Worm (Caenorhabditis elegans) whole organism, late embryonic: Measurements from ENCODE around the gene ncs-3.
A peak's percentile ranks its signal among the peaks of the same experiment; 100 is the strongest.

Experiments
- C38D4.7 ChIP-seq: fragments of 200-800 bp; sonication (Bioruptor generic); optimal IDR thresholded peaks from 2 replicates; lab custom pipeline; 2018; ENCODE audit warnings: mild to moderate bottlenecking, missing genetic modification characterization, moderate library complexity, missing compliant biosample characterization
- ahr-1 ChIP-seq: sonication (generic microtip); optimal IDR thresholded peaks from 2 replicates; lab custom pipeline; 2016; ENCODE audit warnings: missing genetic modification characterization, missing compliant biosample characterization
- ceh-18 ChIP-seq: sonication (generic microtip); optimal IDR thresholded peaks from 2 replicates; lab custom pipeline; 2016; ENCODE audit warnings: missing genetic modification characterization, missing compliant biosample characterization
- ceh-24 ChIP-seq: sonication (generic microtip); optimal IDR thresholded peaks from 2 replicates; lab custom pipeline; 2016; ENCODE audit warnings: mild to moderate bottlenecking, missing genetic modification characterization, missing compliant biosample characterization
- ceh-31 ChIP-seq: sonication (generic microtip); optimal IDR thresholded peaks from 2 replicates; lab custom pipeline; 2016; ENCODE audit warnings: missing genetic modification characterization, missing compliant biosample characterization
- ceh-45 ChIP-seq: fragments of 200-800 bp; sonication (Bioruptor generic); IDR thresholded peaks from 2 replicates; pipeline ENCODE4 v1.3.6; 2022; ENCODE audit warnings: missing genetic modification reagents, missing genetic modification characterization, missing compliant biosample characterization
- ceh-9 ChIP-seq: sonication (generic microtip); optimal IDR thresholded peaks from 2 replicates; lab custom pipeline; 2016; ENCODE audit warnings: mild to moderate bottlenecking, missing genetic modification characterization, inconsistent platforms, missing compliant biosample characterization
- elt-2 ChIP-seq: sonication (generic microtip); optimal IDR thresholded peaks from 2 replicates; lab custom pipeline; 2016; ENCODE audit warnings: missing genetic modification reagents, missing genetic modification characterization, missing compliant biosample characterization
- eyg-1 ChIP-seq: sonication (generic microtip); optimal IDR thresholded peaks from 2 replicates; lab custom pipeline; 2016; ENCODE audit warnings: missing genotype, missing genetic modification characterization, missing compliant biosample characterization
- fkh-10 ChIP-seq: fragments of 150-350 bp; optimal IDR thresholded peaks from 2 replicates; lab custom pipeline; 2014; ENCODE audit warnings: missing biosample characterization, missing genetic modification reagents, missing genetic modification characterization
- gmeb-2 ChIP-seq: sonication (generic microtip); optimal IDR thresholded peaks from 2 replicates; lab custom pipeline; 2016; ENCODE audit warnings: missing genetic modification characterization, inconsistent platforms, missing compliant biosample characterization
- hlh-13 ChIP-seq: fragments of 200-800 bp; sonication (Bioruptor generic); optimal IDR thresholded peaks from 2 replicates; lab custom pipeline; 2018; ENCODE audit warnings: mild to moderate bottlenecking, missing genetic modification characterization, missing compliant biosample characterization
- hlh-15 ChIP-seq: sonication (generic microtip); optimal IDR thresholded peaks from 2 replicates; lab custom pipeline; 2016; ENCODE audit warnings: missing genetic modification characterization, missing compliant biosample characterization
- hlh-30 ChIP-seq: sonication (generic microtip); optimal IDR thresholded peaks from 2 replicates; lab custom pipeline; 2017; ENCODE audit warnings: antibody characterized with exemption, missing genetic modification characterization, missing compliant biosample characterization; ENCODE audit not compliant: insufficient read depth
- hlh-6 ChIP-seq: sonication (generic microtip); optimal IDR thresholded peaks from 2 replicates; lab custom pipeline; 2016; ENCODE audit warnings: missing genotype, missing genetic modification characterization, missing compliant biosample characterization
- hlh-8 ChIP-seq: sonication (generic microtip); optimal IDR thresholded peaks from 2 replicates; lab custom pipeline; 2016; ENCODE audit warnings: missing genotype, missing genetic modification characterization, missing compliant biosample characterization
- lin-11 ChIP-seq: fragments of 200-800 bp; sonication (Bioruptor generic); optimal IDR thresholded peaks from 2 replicates; lab custom pipeline; 2018; ENCODE audit warnings: mild to moderate bottlenecking, missing genetic modification characterization, missing compliant biosample characterization
- nfya-1 ChIP-seq: sonication (generic microtip); optimal IDR thresholded peaks from 2 replicates; lab custom pipeline; 2017; ENCODE audit warnings: missing genetic modification characterization, mild to moderate bottlenecking, missing compliant biosample characterization, antibody characterized with exemption, moderate library complexity
- nhr-11 ChIP-seq: fragments of 150-350 bp; optimal IDR thresholded peaks from 2 replicates; lab custom pipeline; 2014; ENCODE audit warnings: missing biosample characterization, missing genetic modification characterization
- nhr-232 ChIP-seq: sonication (generic microtip); optimal IDR thresholded peaks from 2 replicates; lab custom pipeline; 2016; ENCODE audit warnings: missing genetic modification characterization, missing compliant biosample characterization
- npax-4 ChIP-seq: sonication (generic microtip); optimal IDR thresholded peaks from 2 replicates; lab custom pipeline; 2016; ENCODE audit warnings: missing genetic modification characterization, missing compliant biosample characterization
- pat-9 ChIP-seq: fragments of 200-800 bp; sonication (Bioruptor generic); optimal IDR thresholded peaks from 2 replicates; lab custom pipeline; 2018; ENCODE audit warnings: mild to moderate bottlenecking, missing genetic modification characterization, moderate library complexity, missing compliant biosample characterization
- pha-2 ChIP-seq: sonication (generic microtip); optimal IDR thresholded peaks from 2 replicates; lab custom pipeline; 2017; ENCODE audit warnings: mild to moderate bottlenecking, missing genetic modification characterization, missing compliant biosample characterization
- pha-4 ChIP-seq: fragments of 150-350 bp; optimal IDR thresholded peaks from 2 replicates; lab custom pipeline; 2018; ENCODE audit warnings: missing biosample characterization, missing genetic modification reagents, missing genetic modification characterization
- pros-1 ChIP-seq: fragments of 150-350 bp; optimal IDR thresholded peaks from 2 replicates; lab custom pipeline; 2014; ENCODE audit warnings: missing biosample characterization, missing genetic modification reagents, missing genetic modification characterization
- rnt-1 ChIP-seq: sonication (generic microtip); optimal IDR thresholded peaks from 2 replicates; lab custom pipeline; 2016; ENCODE audit warnings: missing genetic modification characterization, missing compliant biosample characterization
- sox-2 ChIP-seq: fragments of 200-800 bp; sonication (Bioruptor generic); IDR thresholded peaks from 2 replicates; pipeline ENCODE4 v1.3.6; 2022; ENCODE audit warnings: missing genetic modification reagents, missing genetic modification characterization, missing compliant biosample characterization
- tbx-2 ChIP-seq: sonication (generic microtip); optimal IDR thresholded peaks from 2 replicates; lab custom pipeline; 2016; ENCODE audit warnings: missing genetic modification characterization, missing compliant biosample characterization
- unc-55 ChIP-seq: sonication (generic microtip); optimal IDR thresholded peaks from 2 replicates; lab custom pipeline; 2017; ENCODE audit warnings: missing biosample characterization, missing genetic modification reagents, missing genetic modification characterization

The ncs-3 gene

DNA sequence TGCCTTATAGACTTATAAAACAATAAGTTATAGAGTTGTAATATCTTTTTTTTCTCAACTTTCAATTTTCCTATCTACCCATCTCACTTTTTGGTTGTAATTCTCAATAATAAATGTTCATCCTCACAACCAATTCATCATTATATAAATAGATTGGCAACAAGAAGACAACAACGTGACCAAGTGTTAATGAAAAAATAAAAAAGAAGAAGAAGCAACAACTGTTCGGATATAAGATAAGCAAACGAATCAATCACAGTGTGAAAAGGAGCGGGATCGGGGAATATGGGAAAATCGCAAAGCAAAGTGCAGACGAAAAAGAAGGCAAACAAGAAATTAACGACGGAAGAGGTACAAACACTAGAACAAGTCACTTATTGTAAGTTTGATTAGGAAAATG lies at the start of gene ncs-3:
TSS of gene ncs-3 (plus strand) at position 153 of the 400 bp plus-strand sequence.
- TF ChIP-seq unc-55 (GFP tag; lab: Kevin White, UChicago): peak; percentile 89
- TF ChIP-seq ceh-24 (tag; lab: Kevin White, UChicago): no peak
- no peak for TF ChIP-seq nhr-11 (tag; lab: Kevin White, UChicago)

DNA sequence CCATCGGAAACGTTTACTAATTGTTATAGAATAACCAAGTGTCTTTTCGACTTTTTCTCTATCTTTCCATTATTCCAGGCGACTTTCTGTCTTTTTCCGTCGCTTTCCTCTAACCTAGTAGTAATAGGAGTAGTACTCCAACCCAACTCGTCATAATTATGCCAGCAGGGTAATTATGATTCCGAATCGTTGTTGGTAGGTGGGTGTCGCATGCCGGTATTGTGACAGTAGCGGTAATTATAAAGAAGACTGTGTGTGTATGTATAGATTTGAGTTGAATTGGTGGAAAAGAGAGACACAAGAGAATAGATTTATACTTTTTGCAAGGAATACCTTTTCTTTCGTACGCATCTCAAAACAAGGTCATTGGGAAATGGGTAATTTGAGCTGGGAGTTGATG lies 48.9 kb upstream of the ncs-3 start:
- TF ChIP-seq ceh-31 (tag; lab: Kevin White, UChicago) (peak; percentile 77), pros-1 (tag; lab: Kevin White, UChicago) (peak; percentile 57), sox-2 (GFP tag; lab: Robert Waterston, UW) (0 out of 2 replicates have a peak, but pooled peaks have one; percentile 19), lin-11 (no peak)

DNA sequence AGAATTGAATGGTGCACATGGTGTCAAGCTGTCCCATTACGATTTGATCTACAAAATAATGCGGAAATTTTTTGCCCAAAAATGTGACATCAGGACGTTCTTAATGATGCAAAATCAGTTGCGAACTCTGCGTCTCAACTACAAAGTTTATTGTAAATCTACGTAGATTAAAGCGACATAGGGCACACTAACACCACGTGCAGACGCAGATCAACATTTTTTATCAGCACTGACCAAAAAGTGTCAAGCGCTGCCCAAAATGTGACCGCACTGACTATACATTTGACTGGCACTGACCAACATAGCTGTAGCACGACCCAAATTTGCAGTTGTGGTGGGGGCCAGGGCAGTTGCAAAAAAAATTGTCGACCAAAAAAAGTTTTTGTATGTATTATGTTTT lies 44.4 kb upstream of the ncs-3 start:
- TF ChIP-seq tbx-2 (tag; lab: Kevin White, UChicago) (no peak), pat-9 (tag; lab: Kevin White, UChicago) (no peak), ceh-24 (tag; lab: Kevin White, UChicago) (no peak), hlh-15 (tag; lab: Kevin White, UChicago) (no peak), eyg-1 (no peak), nfya-1 (tag; lab: Kevin White, UChicago) (no peak), nhr-11 (tag; lab: Kevin White, UChicago) (no peak), hlh-13 (GFP tag; lab: Kevin White, UChicago) (no peak), rnt-1 (tag; lab: Kevin White, UChicago) (no peak)

DNA sequence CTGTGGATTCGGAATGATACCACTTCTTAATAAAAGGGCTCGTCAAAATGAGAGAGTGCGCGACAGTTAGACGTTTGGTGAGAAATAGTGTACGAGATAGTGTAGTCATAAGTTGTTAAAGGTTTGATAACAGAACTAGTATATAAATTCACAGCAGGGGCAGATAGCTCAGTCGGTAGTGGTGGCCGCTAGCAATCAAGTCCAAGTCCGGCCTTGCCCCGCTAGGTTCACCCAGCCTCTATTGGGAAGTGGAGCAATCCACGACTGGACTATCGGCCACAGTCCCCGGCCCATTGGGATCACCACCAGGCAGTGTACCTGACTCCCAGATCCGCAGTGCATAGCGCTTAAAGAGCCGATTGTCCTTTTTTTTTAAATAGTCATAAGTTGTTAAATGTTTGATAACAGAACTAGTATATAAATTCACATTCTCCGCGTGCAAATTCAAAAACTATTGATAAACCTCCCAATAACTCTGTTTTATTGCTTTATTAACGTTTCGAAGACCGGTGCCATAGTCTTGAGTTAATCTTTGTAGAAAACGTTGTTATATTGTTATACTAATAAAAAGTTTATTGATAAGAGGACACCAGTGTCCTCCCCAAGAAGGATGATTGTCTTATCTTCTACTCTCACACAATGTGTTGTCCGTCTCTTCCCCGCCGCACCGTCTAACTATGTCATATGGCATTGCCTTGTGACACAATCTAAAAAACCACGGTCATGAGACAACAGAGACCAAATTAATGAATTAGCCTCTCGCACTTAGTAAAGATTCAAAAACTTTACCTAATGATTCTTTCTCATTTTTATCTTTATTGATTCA lies 43.0 kb upstream of the ncs-3 start:
- TF ChIP-seq nfya-1 (tag; lab: Kevin White, UChicago): no peak
- TF ChIP-seq ceh-9 (tag; lab: Kevin White, UChicago): no peak
- TF ChIP-seq npax-4 (tag; lab: Kevin White, UChicago): no peak
- TF ChIP-seq ceh-45 (GFP tag; lab: Robert Waterston, UW): 0 out of 2 replicates have a peak, but pooled peaks have one; percentile 21
- TF ChIP-seq gmeb-2 (tag; lab: Kevin White, UChicago): no peak
- peak; percentile 79 for TF ChIP-seq elt-2 (tag; lab: Kevin White, UChicago)
- no peak for TF ChIP-seq ceh-24 (tag; lab: Kevin White, UChicago)
- TF ChIP-seq C38D4.7: no peak
- TF ChIP-seq pha-2 (tag; lab: Kevin White, UChicago): no peak
- no peak for TF ChIP-seq ceh-31 (tag; lab: Kevin White, UChicago)
- no peak for TF ChIP-seq hlh-8 (tag; lab: Kevin White, UChicago)
- peak; percentile 61 for TF ChIP-seq hlh-30 (tag; lab: Kevin White, UChicago)
- no peak for TF ChIP-seq lin-11
- no peak for TF ChIP-seq pat-9 (tag; lab: Kevin White, UChicago)
- TF ChIP-seq ahr-1 (tag; lab: Kevin White, UChicago): no peak
- no peak for TF ChIP-seq hlh-13 (GFP tag; lab: Kevin White, UChicago)
- no peak for TF ChIP-seq pha-4 (tag; lab: Kevin White, UChicago)
- no peak for TF ChIP-seq tbx-2 (tag; lab: Kevin White, UChicago)
- TF ChIP-seq ceh-18: no peak
- TF ChIP-seq fkh-10 (GFP tag; lab: Kevin White, UChicago): no peak

DNA sequence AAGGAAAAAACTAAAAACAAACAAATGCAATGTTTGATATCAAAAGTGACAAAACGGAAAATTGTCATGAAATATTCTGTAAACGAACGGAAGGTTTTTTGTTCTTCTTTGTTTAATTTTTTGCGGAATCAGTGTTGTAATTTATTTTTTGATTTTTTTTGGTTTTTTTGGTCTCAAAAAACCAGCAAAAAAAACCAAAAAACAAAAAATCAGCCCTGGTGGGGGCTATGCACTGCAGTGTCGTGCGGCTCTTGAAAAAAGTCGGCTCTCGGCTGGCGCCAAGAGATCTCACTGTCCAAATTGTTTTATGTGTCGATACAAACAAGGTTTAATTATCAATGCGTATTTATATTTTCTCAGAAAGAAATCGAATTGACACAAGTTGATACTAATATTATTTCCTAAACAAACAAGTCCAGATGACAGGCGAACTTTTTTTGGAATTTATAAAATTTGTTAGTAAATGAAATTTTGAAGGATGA lies 41.5 kb upstream of the ncs-3 start:
- TF ChIP-seq hlh-6 (tag; lab: Kevin White, UChicago) (no peak), pha-2 (tag; lab: Kevin White, UChicago) (no peak), eyg-1 (no peak), tbx-2 (tag; lab: Kevin White, UChicago) (no peak), C38D4.7 (no peak), nhr-232 (tag; lab: Kevin White, UChicago) (no peak)
